Fruit fly (Drosophila melanogaster) whole organism, embryonic: ENCODE measurements around the gene CG5969.
A peak's percentile ranks its signal among the peaks of the same experiment; 100 is the strongest.

Source experiments
- Adf1 ChIP-seq: fragments of 200-800 bp; sonication (Bioruptor generic); IDR thresholded peaks from 2 replicates; pipeline ENCODE4 v1.3.6; 2022; ENCODE audit warnings: missing biosample characterization, missing genetic modification characterization
- Atf-2 ChIP-seq: fragments of 200-800 bp; sonication (Bioruptor generic); optimal IDR thresholded peaks from 2 replicates; lab custom pipeline; 2016; ENCODE audit warnings: missing biosample characterization, missing genetic modification characterization
- BtbVII ChIP-seq: fragments of 200-800 bp; sonication (Bioruptor generic); optimal IDR thresholded peaks from 3 replicates; lab custom pipeline; 2017; ENCODE audit warnings: missing biosample characterization, mild to moderate bottlenecking, missing genetic modification characterization
- CG10543 ChIP-seq: fragments of 200-800 bp; sonication (Bioruptor generic); optimal IDR thresholded peaks from 3 replicates; lab custom pipeline; 2017; ENCODE audit warnings: missing biosample characterization, mild to moderate bottlenecking, missing genetic modification characterization, moderate library complexity
- CG12071 ChIP-seq: fragments of 200-800 bp; sonication (Bioruptor generic); optimal IDR thresholded peaks from 3 replicates; lab custom pipeline; 2018; ENCODE audit warnings: missing biosample characterization, mild to moderate bottlenecking, missing genetic modification characterization
- CG13424 ChIP-seq: fragments of 200-800 bp; sonication (Bioruptor generic); optimal IDR thresholded peaks from 2 replicates; lab custom pipeline; 2019; ENCODE audit warnings: missing biosample characterization, mild to moderate bottlenecking, missing genetic modification characterization, moderate library complexity
- CG14710 ChIP-seq: fragments of 200-800 bp; sonication (Bioruptor generic); optimal IDR thresholded peaks from 3 replicates; lab custom pipeline; 2019; ENCODE audit warnings: missing biosample characterization, mild to moderate bottlenecking, missing genetic modification characterization, moderate library complexity
- CG1529 ChIP-seq: fragments of 200-800 bp; sonication (Bioruptor generic); optimal IDR thresholded peaks from 3 replicates; lab custom pipeline; 2018; ENCODE audit warnings: missing biosample characterization, missing genetic modification characterization
- CG15601 ChIP-seq: fragments of 200-800 bp; sonication (Bioruptor generic); optimal IDR thresholded peaks from 3 replicates; lab custom pipeline; 2019; ENCODE audit warnings: missing biosample characterization, mild to moderate bottlenecking, missing genetic modification characterization, moderate library complexity
- CG15696 ChIP-seq: fragments of 200-800 bp; sonication (Bioruptor generic); optimal IDR thresholded peaks from 2 replicates; lab custom pipeline; 2019; ENCODE audit warnings: missing biosample characterization, mild to moderate bottlenecking, missing genetic modification characterization, moderate library complexity
- CG17385 ChIP-seq: fragments of 200-800 bp; sonication (Bioruptor generic); optimal IDR thresholded peaks from 3 replicates; lab custom pipeline; 2018; ENCODE audit warnings: missing biosample characterization, mild to moderate bottlenecking, missing genetic modification characterization
- CG17568 ChIP-seq: fragments of 200-800 bp; sonication (Bioruptor generic); optimal IDR thresholded peaks from 2 replicates; lab custom pipeline; 2018; ENCODE audit warnings: missing biosample characterization, mild to moderate bottlenecking, missing genetic modification characterization, moderate library complexity
- CG2712 ChIP-seq: fragments of 200-800 bp; optimal IDR thresholded peaks from 3 replicates; lab custom pipeline; 2019; ENCODE audit warnings: missing biosample characterization, mild to moderate bottlenecking, missing genetic modification characterization, moderate library complexity
- CG33557 ChIP-seq: fragments of 200-800 bp; sonication (Bioruptor generic); optimal IDR thresholded peaks from 2 replicates; lab custom pipeline; 2019; ENCODE audit warnings: missing biosample characterization, mild to moderate bottlenecking, missing genetic modification characterization, moderate library complexity
- CG4328 ChIP-seq: fragments of 200-800 bp; sonication (Bioruptor generic); optimal IDR thresholded peaks from 3 replicates; lab custom pipeline; 2017; ENCODE audit warnings: missing biosample characterization, missing genetic modification reagents, missing genetic modification characterization
- CG6254 ChIP-seq: fragments of 200-800 bp; sonication (Bioruptor generic); optimal IDR thresholded peaks from 3 replicates; lab custom pipeline; 2017; ENCODE audit warnings: mild to moderate bottlenecking, missing biosample characterization, missing genetic modification reagents, missing genetic modification characterization
- CG6765 ChIP-seq: fragments of 200-800 bp; sonication (Bioruptor generic); optimal IDR thresholded peaks from 3 replicates; lab custom pipeline; 2017; ENCODE audit warnings: missing biosample characterization, mild to moderate bottlenecking, missing genetic modification characterization
- CG6813 ChIP-seq: fragments of 200-800 bp; sonication (Bioruptor generic); optimal IDR thresholded peaks from 2 replicates; lab custom pipeline; 2017; ENCODE audit warnings: missing biosample characterization, missing genetic modification characterization, mild to moderate bottlenecking, moderate library complexity, missing genetic modification reagents
- CG7271 ChIP-seq: fragments of 200-800 bp; sonication (Bioruptor generic); optimal IDR thresholded peaks from 2 replicates; lab custom pipeline; 2018; ENCODE audit warnings: missing biosample characterization, mild to moderate bottlenecking, missing genetic modification characterization, moderate library complexity
- CG7839 ChIP-seq: fragments of 200-800 bp; sonication (Bioruptor generic); optimal IDR thresholded peaks from 3 replicates; lab custom pipeline; 2018; ENCODE audit warnings: missing biosample characterization, mild to moderate bottlenecking, missing genetic modification characterization, moderate library complexity
- Dfd ChIP-seq, 2 experiments: fragments of >200 bp; optimal IDR thresholded peaks; 2 replicates each; lab custom pipeline; 2017; ENCODE audit warnings: missing biosample characterization in 2 of 2, missing genetic modification characterization in 2 of 2
- Ets65A ChIP-seq: fragments of 200-800 bp; sonication (Bioruptor generic); peaks from one replicate; lab custom pipeline; 2016; ENCODE audit warnings: missing biosample characterization, missing genetic modification characterization
- HHEX ChIP-seq: fragments of 200-800 bp; sonication (Bioruptor generic); optimal IDR thresholded peaks from 3 replicates; lab custom pipeline; 2017; ENCODE audit warnings: missing biosample characterization, mild to moderate bottlenecking, missing genetic modification characterization, missing genetic modification reagents
- Hey ChIP-seq: fragments of 200-800 bp; sonication (Bioruptor generic); optimal IDR thresholded peaks from 3 replicates; lab custom pipeline; 2018; ENCODE audit warnings: missing biosample characterization, mild to moderate bottlenecking, missing genetic modification characterization
- Jarid2 ChIP-seq: fragments of 200-800 bp; sonication (Bioruptor generic); optimal IDR thresholded peaks from 3 replicates; lab custom pipeline; 2017; ENCODE audit warnings: mild to moderate bottlenecking, missing biosample characterization, missing genetic modification reagents, missing genetic modification characterization
- Kr ChIP-seq: fragments of 200-800 bp; sonication (Bioruptor generic); optimal IDR thresholded peaks from 2 replicates; lab custom pipeline; 2017; ENCODE audit warnings: missing biosample characterization, mild to moderate bottlenecking, missing genetic modification characterization
- Med ChIP-seq: fragments of 200-800 bp; sonication (Bioruptor generic); peaks from one replicate; lab custom pipeline; 2016; ENCODE audit warnings: missing biosample characterization, missing genetic modification characterization, mild to moderate bottlenecking, inconsistent platforms, moderate library complexity
- PHDP ChIP-seq: fragments of 200-800 bp; sonication (Bioruptor generic); optimal IDR thresholded peaks from 3 replicates; lab custom pipeline; 2018; ENCODE audit warnings: missing biosample characterization, mild to moderate bottlenecking, missing genetic modification characterization, moderate library complexity
- Rfx ChIP-seq: fragments of 200-800 bp; sonication (Bioruptor generic); IDR thresholded peaks from 2 replicates; pipeline ENCODE4 v1.3.6; 2022; ENCODE audit warnings: missing biosample characterization, missing genetic modification characterization
- Sox100B ChIP-seq: fragments of 200-800 bp; sonication (Bioruptor generic); optimal IDR thresholded peaks from 3 replicates; lab custom pipeline; 2018; ENCODE audit warnings: missing biosample characterization, mild to moderate bottlenecking, missing genetic modification characterization
- Xrp1 ChIP-seq: fragments of 200-800 bp; sonication (Bioruptor generic); IDR thresholded peaks from 2 replicates; pipeline ENCODE4 v1.3.6; 2022; ENCODE audit warnings: missing biosample characterization, missing genetic modification characterization
- ab ChIP-seq: fragments of 200-800 bp; sonication (Bioruptor generic); optimal IDR thresholded peaks from 2 replicates; lab custom pipeline; 2016; ENCODE audit warnings: missing biosample characterization, missing genetic modification characterization
- ac ChIP-seq: fragments of 200-800 bp; sonication (Bioruptor generic); optimal IDR thresholded peaks from 3 replicates; lab custom pipeline; 2017; ENCODE audit warnings: missing biosample characterization, mild to moderate bottlenecking, missing genetic modification characterization
- ci ChIP-seq: fragments of 200-800 bp; sonication (Bioruptor generic); IDR thresholded peaks from 3 replicates; pipeline ENCODE4 v1.3.6; 2022; ENCODE audit warnings: missing biosample characterization, missing genetic modification characterization
- gcm2 ChIP-seq: fragments of 200-800 bp; sonication (Bioruptor generic); optimal IDR thresholded peaks from 2 replicates; lab custom pipeline; 2016; ENCODE audit warnings: missing biosample characterization, missing genetic modification characterization
- grau ChIP-seq: fragments of 200-800 bp; optimal IDR thresholded peaks from 3 replicates; lab custom pipeline; 2019; ENCODE audit warnings: missing biosample characterization, mild to moderate bottlenecking, missing genetic modification characterization, moderate library complexity
- gsb-n ChIP-seq: fragments of 200-800 bp; sonication (Bioruptor generic); optimal IDR thresholded peaks from 3 replicates; lab custom pipeline; 2018; ENCODE audit warnings: missing biosample characterization, mild to moderate bottlenecking, missing genetic modification characterization
- hkb ChIP-seq, 2 experiments: fragments of 200-800 bp in 1 of 2; fragments of >200 bp in 1 of 2; sonication (Bioruptor generic) in 1 of 2; IDR thresholded peaks in 1 of 2; optimal IDR thresholded peaks in 1 of 2; 2 replicates each; pipeline versions ENCODE4 v1.3.6 to Lab custom; 2017 to 2022; ENCODE audit warnings: missing biosample characterization in 1 of 2, missing genetic modification characterization in 1 of 2
- lab ChIP-seq: fragments of 200-800 bp; sonication (Bioruptor generic); optimal IDR thresholded peaks from 3 replicates; lab custom pipeline; 2017; ENCODE audit warnings: missing biosample characterization, missing genetic modification characterization, mild to moderate bottlenecking, moderate library complexity, missing genetic modification reagents
- luna ChIP-seq: fragments of 200-800 bp; sonication (Bioruptor generic); optimal IDR thresholded peaks from 2 replicates; lab custom pipeline; 2016; ENCODE audit warnings: missing biosample characterization, missing genetic modification characterization
- nom ChIP-seq: fragments of 200-800 bp; sonication (Bioruptor generic); optimal IDR thresholded peaks from 2 replicates; lab custom pipeline; 2017; ENCODE audit warnings: missing biosample characterization, missing genetic modification characterization, mild to moderate bottlenecking, moderate library complexity, missing genetic modification reagents
- odd ChIP-seq: fragments of 200-800 bp; sonication (Bioruptor generic); optimal IDR thresholded peaks from 2 replicates; lab custom pipeline; 2017; ENCODE audit warnings: missing biosample characterization, mild to moderate bottlenecking, missing genetic modification characterization
- otp ChIP-seq: fragments of 200-800 bp; sonication (Bioruptor generic); IDR thresholded peaks from 3 replicates; pipeline ENCODE4, ENCODE4 v1.3.6; 2022; ENCODE audit warnings: missing biosample characterization, missing genetic modification characterization
- scrt ChIP-seq: fragments of 200-800 bp; sonication (Bioruptor generic); optimal IDR thresholded peaks from 2 replicates; lab custom pipeline; 2018; ENCODE audit warnings: missing biosample characterization, mild to moderate bottlenecking, missing genetic modification characterization, moderate library complexity
- so ChIP-seq: fragments of 200-800 bp; sonication (Bioruptor generic); IDR thresholded peaks from 3 replicates; pipeline ENCODE4 v1.3.6; 2022; ENCODE audit warnings: missing biosample characterization, missing genetic modification characterization
- sug ChIP-seq: fragments of 200-800 bp; optimal IDR thresholded peaks from 2 replicates; lab custom pipeline; 2019; ENCODE audit warnings: missing biosample characterization, mild to moderate bottlenecking, missing genetic modification characterization, moderate library complexity
- trem ChIP-seq: fragments of 200-800 bp; optimal IDR thresholded peaks from 3 replicates; lab custom pipeline; 2019; ENCODE audit warnings: missing biosample characterization, mild to moderate bottlenecking, missing genetic modification characterization, moderate library complexity
- vvl ChIP-seq: fragments of 200-800 bp; sonication (Bioruptor generic); IDR thresholded peaks from 2 replicates; pipeline ENCODE4 v1.3.6; 2022; ENCODE audit warnings: missing biosample characterization, missing genetic modification characterization
- yki ChIP-seq: fragments of >200 bp; optimal IDR thresholded peaks from 3 replicates; lab custom pipeline; 2018
- z ChIP-seq: fragments of 200-800 bp; sonication (Bioruptor generic); IDR thresholded peaks from 3 replicates; pipeline ENCODE4 v1.3.6; 2022; ENCODE audit warnings: missing biosample characterization, missing genetic modification characterization

The CG5969 gene

DNA sequence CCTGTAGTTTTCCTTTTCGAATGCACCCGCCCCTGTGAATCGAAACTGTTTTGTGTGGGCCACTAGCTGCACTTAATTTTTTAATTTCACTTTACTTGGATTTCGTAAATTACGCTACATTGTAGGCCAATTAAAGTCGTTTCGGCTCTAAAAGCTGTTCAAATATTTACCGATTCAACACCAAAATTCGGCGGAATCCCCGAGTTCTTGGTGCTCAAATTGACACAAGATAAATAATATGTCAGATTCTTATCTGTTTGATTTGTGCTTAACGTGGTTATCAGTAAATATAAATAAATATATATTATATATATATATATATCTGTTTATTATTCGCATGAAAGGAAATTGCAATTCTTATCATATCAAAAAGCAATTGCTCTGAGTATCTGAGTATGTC lies 25.6 kb upstream of the CG5969 start:
- TF ChIP-seq yki (lab: Kevin White, UChicago) (no peak), ci (GFP tag; lab: Robert Waterston, UW) (0 out of 3 replicates have a peak, but pooled peaks have one; percentile 32), CG6254 (GFP tag; lab: Kevin White, UChicago) (no peak), CG17568 (GFP tag; lab: Kevin White, UChicago) (peak; percentile 68), CG7271 (tag; lab: Kevin White, UChicago) (peak; percentile 9), CG15696 (peak; percentile 70), BtbVII (GFP tag; lab: Kevin White, UChicago) (peak; percentile 82), Atf-2 (GFP tag; lab: Kevin White, UChicago) (no peak), luna (GFP tag; lab: Kevin White, UChicago) (no peak), Jarid2 (GFP tag; lab: Kevin White, UChicago) (peak; percentile 0), CG15601 (tag; lab: Kevin White, UChicago) (peak; percentile 37), CG6813 (GFP tag; lab: Kevin White, UChicago) (peak; percentile 83), Kr (GFP tag; lab: Kevin White, UChicago) (peak; percentile 32), CG6765 (GFP tag; lab: Kevin White, UChicago) (peak; percentile 69), grau (tag; lab: Kevin White, UChicago) (peak; percentile 1), nom (GFP tag; lab: Kevin White, UChicago) (peak; percentile 37), scrt (GFP tag; lab: Kevin White, UChicago) (peak; percentile 36), vvl (GFP tag; lab: Robert Waterston, UW) (no peak), odd (GFP tag; lab: Kevin White, UChicago) (peak; percentile 62), gcm2 (no peak), Sox100B (peak; percentile 54), Ets65A (GFP tag; lab: Kevin White, UChicago) (no peak), Adf1 (GFP tag; lab: Robert Waterston, UW) (no peak), ac (GFP tag; lab: Kevin White, UChicago) (peak; percentile 50), ab (GFP tag; lab: Kevin White, UChicago) (no peak), CG14710 (tag; lab: Kevin White, UChicago) (no peak), gsb-n (no peak), CG33557 (GFP tag; lab: Kevin White, UChicago) (peak; percentile 55), hkb (optimal IDR thresholded peaks at IDR 0.05; lab: Kevin White, UChicago) (no peak), hkb (GFP tag; IDR thresholded peaks at IDR 0.05; lab: Robert Waterston, UW) (0 out of 2 replicates have a peak, but pooled peaks have one; percentile 49), Dfd (GFP tag; optimal IDR thresholded peaks at IDR 0.05; lab: Kevin White, UChicago) (no peak), HHEX (GFP tag; lab: Kevin White, UChicago) (peak; percentile 52), CG2712 (tag; lab: Kevin White, UChicago) (peak; percentile 6), Hey (tag; lab: Kevin White, UChicago) (no peak), CG4328 (GFP tag; lab: Kevin White, UChicago) (peak; percentile 6), so (GFP tag; lab: Robert Waterston, UW) (peak; percentile 12; the same call in 1 of the 3 replicates), lab (peak; percentile 84), PHDP (peak; percentile 69), CG10543 (GFP tag; lab: Kevin White, UChicago) (peak; percentile 49), CG17385 (GFP tag; lab: Kevin White, UChicago) (peak; percentile 38), otp (0 out of 3 replicates have a peak, but pooled peaks have one; percentile 8), CG7839 (tag; lab: Kevin White, UChicago) (peak; percentile 2), trem (tag; lab: Kevin White, UChicago) (no peak), CG1529 (GFP tag; lab: Kevin White, UChicago) (no peak), Xrp1 (GFP tag; lab: Robert Waterston, UW) (peak; percentile 20; the same call in 1 of the 2 replicates), Rfx (GFP tag; lab: Robert Waterston, UW) (peak; percentile 25; the same call in 1 of the 2 replicates), z (GFP tag; lab: Robert Waterston, UW) (no peak), CG12071 (GFP tag; lab: Kevin White, UChicago) (peak; percentile 67), sug (tag; lab: Kevin White, UChicago) (no peak), CG13424 (peak; percentile 27), Med (GFP tag; lab: Kevin White, UChicago) (peak; percentile 77)
